Fruit fly (Drosophila melanogaster): ENCODE measurements around the gene CG15812.

The CG15812 gene

dm6 chr3L:3127544-3127943 lies 32.2 kb upstream of the CG15812 start, which contains the start of gene promL (continued):
- peak; percentile 24 for TF ChIP-seq oc (tag; optimal IDR thresholded peaks at IDR 0.05)
- peak; percentile 32 for TF ChIP-seq ash1 (GFP tag; optimal IDR thresholded peaks at IDR 0.05)
- no peak for TF ChIP-seq ham (GFP tag; IDR thresholded peaks at IDR 0.05)
- peak; percentile 93 for TF ChIP-seq Hmr (GFP tag; optimal IDR thresholded peaks at IDR 0.05)
- TF ChIP-seq Dp (GFP tag; optimal IDR thresholded peaks at IDR 0.05) = peak; percentile 77
- no peak for TF ChIP-seq sc (optimal IDR thresholded peaks at IDR 0.05)
- no peak for TF ChIP-seq sc (GFP tag; optimal IDR thresholded peaks at IDR 0.05)
- peak; percentile 47 for TF ChIP-seq CTCF (GFP tag; optimal IDR thresholded peaks at IDR 0.05)
- TF ChIP-seq h (optimal IDR thresholded peaks at IDR 0.05) = no peak
- TF ChIP-seq gsb (GFP tag; IDR thresholded peaks at IDR 0.05) = no peak
- TF ChIP-seq gt (GFP tag; IDR thresholded peaks at IDR 0.05) = no peak
- TF ChIP-seq CoRest (tag; optimal IDR thresholded peaks at IDR 0.05) = peak; percentile 86
- TF ChIP-seq CG2199 (GFP tag; IDR thresholded peaks at IDR 0.05) = 0 out of 3 replicates have a peak, but pooled peaks have one; percentile 55
- no peak for TF ChIP-seq Six4 (GFP tag; optimal IDR thresholded peaks at IDR 0.05)
- no peak for TF ChIP-seq dati (GFP tag; IDR thresholded peaks at IDR 0.05)
- peak; percentile 10 for TF ChIP-seq fd3F (GFP tag; optimal IDR thresholded peaks at IDR 0.05)
- TF ChIP-seq HmgZ (tag; optimal IDR thresholded peaks at IDR 0.05) = peak; percentile 80
- TF ChIP-seq en (GFP tag; optimal IDR thresholded peaks at IDR 0.05) = peak; percentile 7
- TF ChIP-seq corto (GFP tag; optimal IDR thresholded peaks at IDR 0.05) = peak; percentile 34
- peak; percentile 97 for TF ChIP-seq CG9797 (GFP tag; optimal IDR thresholded peaks at IDR 0.05)
- TF ChIP-seq CG12769 (tag; optimal IDR thresholded peaks at IDR 0.05) = peak; percentile 47
- peak; percentile 27 for TF ChIP-seq CG5180 (GFP tag; optimal IDR thresholded peaks at IDR 0.05)
- TF ChIP-seq CG6689 (GFP tag; IDR thresholded peaks at IDR 0.05) = no peak
- no peak for TF ChIP-seq schlank (tag; optimal IDR thresholded peaks at IDR 0.05)
- TF ChIP-seq CG4730 (GFP tag; IDR thresholded peaks at IDR 0.05) = no peak
- no peak for TF ChIP-seq ab (GFP tag; optimal IDR thresholded peaks at IDR 0.05)
- peak; percentile 47; the same call in 1 of the 2 replicates for TF ChIP-seq sob (GFP tag; IDR thresholded peaks at IDR 0.05)
- TF ChIP-seq pnt (GFP tag; optimal IDR thresholded peaks at IDR 0.05) = no peak
- no peak for TF ChIP-seq sima (GFP tag; optimal IDR thresholded peaks at IDR 0.05)
- TF ChIP-seq cwo (GFP tag; optimal IDR thresholded peaks at IDR 0.05) = peak; percentile 17
- no peak for TF ChIP-seq Doc2 (GFP tag; IDR thresholded peaks at IDR 0.05)
- no peak for TF ChIP-seq CG7745 (tag; optimal IDR thresholded peaks at IDR 0.05)
- peak; percentile 98 for TF ChIP-seq Ets97D (GFP tag; optimal IDR thresholded peaks at IDR 0.05)
- peak; percentile 41 for TF ChIP-seq CG17359 (tag; optimal IDR thresholded peaks at IDR 0.05)
- TF ChIP-seq CG17612 (GFP tag; IDR thresholded peaks at IDR 0.05) = no peak
- TF ChIP-seq CG31365 (tag; optimal IDR thresholded peaks at IDR 0.05) = peak; percentile 37
- TF ChIP-seq Awh (GFP tag; IDR thresholded peaks at IDR 0.05) = no peak
- TF ChIP-seq bab2 (GFP tag; optimal IDR thresholded peaks at IDR 0.05) = peak; percentile 20
- no peak for TF ChIP-seq Taf1 (GFP tag; IDR thresholded peaks at IDR 0.05)
- peak; percentile 33 for TF ChIP-seq HmgD (GFP tag; optimal IDR thresholded peaks at IDR 0.05)
- TF ChIP-seq Ets65A (GFP tag) = peak; percentile 97
- peak; percentile 48; the same call in 1 of the 2 replicates for TF ChIP-seq CG42726 (GFP tag; IDR thresholded peaks at IDR 0.05; ENCODE audit: partially characterized antibody)
- peak; percentile 74 for TF ChIP-seq NfI (GFP tag; optimal IDR thresholded peaks at IDR 0.05)
- TF ChIP-seq usp (GFP tag; optimal IDR thresholded peaks at IDR 0.05) = no peak
- peak; percentile 73 for TF ChIP-seq CG13894 (tag; optimal IDR thresholded peaks at IDR 0.05)
- TF ChIP-seq CG30020 (tag; optimal IDR thresholded peaks at IDR 0.05) = peak; percentile 46
- peak; percentile 89 for TF ChIP-seq MESR4 (GFP tag; optimal IDR thresholded peaks at IDR 0.05)
- TF ChIP-seq Bdp1 (GFP tag; optimal IDR thresholded peaks at IDR 0.05) = peak; percentile 57
- TF ChIP-seq Atf-2 (GFP tag; optimal IDR thresholded peaks at IDR 0.05) = peak; percentile 16
- TF ChIP-seq CG9437 (GFP tag; optimal IDR thresholded peaks at IDR 0.05) = peak; percentile 50
- TF ChIP-seq Atf6 (GFP tag; IDR thresholded peaks at IDR 0.05) = no peak
- TF ChIP-seq vvl (GFP tag; IDR thresholded peaks at IDR 0.05) = peak; percentile 68
- TF ChIP-seq CG13775 (GFP tag; optimal IDR thresholded peaks at IDR 0.05) = peak; percentile 66
